Worm (Caenorhabditis elegans) whole organism, midembryonic: Measurements from ENCODE around the gene pcf-11.

Source experiments
- cog-1 ChIP-seq: sonication (generic microtip); optimal IDR thresholded peaks from 2 replicates; lab custom pipeline; 2016; ENCODE audit warnings: missing genetic modification characterization, missing compliant biosample characterization
- flt-1 ChIP-seq: fragments of 200-800 bp; sonication (Bioruptor generic); IDR thresholded peaks from 2 replicates; pipeline ENCODE4 v1.3.6; 2022; ENCODE audit warnings: missing genetic modification characterization, missing compliant biosample characterization
- klf-2 ChIP-seq: fragments of 200-800 bp; sonication (Bioruptor generic); conservative IDR thresholded peaks from 2 replicates; pipeline ENCODE4 v1.3.6; 2022; ENCODE audit warnings: missing genetic modification reagents, missing genetic modification characterization, missing compliant biosample characterization
- med-1 ChIP-seq: sonication (generic microtip); optimal IDR thresholded peaks from 2 replicates; lab custom pipeline; 2017; ENCODE audit warnings: missing genetic modification characterization, mild to moderate bottlenecking, missing compliant biosample characterization, antibody characterized with exemption, missing genetic modification reagents; ENCODE audit not compliant: insufficient read depth
- ref-1 ChIP-seq: fragments of 200-800 bp; sonication (Bioruptor generic); conservative IDR thresholded peaks from 2 replicates; pipeline ENCODE4 v1.3.6; 2022; ENCODE audit warnings: missing genetic modification reagents, missing genetic modification characterization, missing compliant biosample characterization
- tab-1 ChIP-seq: fragments of 200-800 bp; sonication (Bioruptor generic); IDR thresholded peaks from 2 replicates; pipeline ENCODE4 v1.3.6; 2022; ENCODE audit warnings: missing genetic modification characterization, missing compliant biosample characterization
- ztf-23 ChIP-seq: fragments of 200-800 bp; sonication (Bioruptor generic); IDR thresholded peaks from 2 replicates; pipeline ENCODE4 v1.3.6; 2022; ENCODE audit warnings: missing genetic modification reagents, missing genetic modification characterization, missing compliant biosample characterization
- ztf-29 ChIP-seq: fragments of 200-800 bp; sonication (Bioruptor generic); IDR thresholded peaks from 2 replicates; pipeline ENCODE4 v1.3.6; 2022; ENCODE audit warnings: missing genetic modification reagents, missing genetic modification characterization, missing compliant biosample characterization

DNA sequence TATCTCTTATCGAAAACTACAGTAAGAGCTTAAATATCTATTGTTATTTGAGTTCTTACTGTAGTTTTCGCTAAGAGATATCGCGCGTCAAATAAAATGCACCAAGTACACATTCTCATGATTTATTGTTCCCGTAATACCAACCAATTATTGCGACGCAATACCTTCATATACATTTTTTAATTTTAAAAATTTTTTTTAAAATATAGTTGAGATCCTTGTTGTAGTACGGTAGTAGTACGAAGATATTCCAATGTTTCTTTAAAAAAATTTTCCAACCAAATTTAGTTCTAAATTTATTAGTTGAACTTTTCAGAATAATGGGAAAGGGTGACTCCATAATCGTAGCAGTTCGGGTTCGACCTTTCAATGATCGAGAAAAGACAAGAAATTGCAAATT is 5.9 kb downstream of the pcf-11 start, which contains the start of gene klp-6:
- no peak for TF ChIP-seq ztf-23 (GFP tag; lab: Robert Waterston, UW)
- TF ChIP-seq cog-1, result no peak
- no peak for TF ChIP-seq flt-1 (GFP tag; lab: Robert Waterston, UW)
- no peak for TF ChIP-seq tab-1 (GFP tag; lab: Robert Waterston, UW)
- TF ChIP-seq ztf-29, result no peak
- no peak for TF ChIP-seq klf-2 (GFP tag; lab: Robert Waterston, UW)
- no peak for TF ChIP-seq ref-1 (GFP tag; lab: Robert Waterston, UW)
- no peak for TF ChIP-seq med-1 (GFP tag; lab: Kevin White, UChicago)
